Fruit fly (Drosophila melanogaster) whole organism, embryonic: ENCODE data around the gene CG5835.
A peak's percentile ranks its signal among the peaks of the same experiment; 100 is the strongest.

Experiments used
- Adf1 ChIP-seq: fragments of 200-800 bp; sonication (Bioruptor generic); IDR thresholded peaks from 2 replicates; pipeline ENCODE4 v1.3.6; 2022; ENCODE audit warnings: missing biosample characterization, missing genetic modification characterization
- Bdp1 ChIP-seq: fragments of 200-800 bp; sonication (Bioruptor generic); optimal IDR thresholded peaks from 3 replicates; lab custom pipeline; 2016; ENCODE audit warnings: missing biosample characterization, missing genetic modification characterization
- CG10274 ChIP-seq: fragments of 200-800 bp; sonication (Bioruptor generic); optimal IDR thresholded peaks from 3 replicates; lab custom pipeline; 2017; ENCODE audit warnings: missing biosample characterization, mild to moderate bottlenecking, missing genetic modification characterization
- CG10543 ChIP-seq: fragments of 200-800 bp; sonication (Bioruptor generic); optimal IDR thresholded peaks from 3 replicates; lab custom pipeline; 2017; ENCODE audit warnings: missing biosample characterization, mild to moderate bottlenecking, missing genetic modification characterization, moderate library complexity
- CG10565 ChIP-seq: fragments of 200-800 bp; sonication (Bioruptor generic); optimal IDR thresholded peaks from 3 replicates; lab custom pipeline; 2016; ENCODE audit warnings: missing biosample characterization, mild to moderate bottlenecking, missing genetic modification characterization
- CG11456 ChIP-seq: fragments of 200-800 bp; sonication (Bioruptor generic); IDR thresholded peaks from 3 replicates; pipeline ENCODE4 v1.3.6; 2022; ENCODE audit warnings: missing biosample characterization, missing genetic modification characterization
- CG12104 ChIP-seq: fragments of 200-800 bp; sonication (Bioruptor generic); optimal IDR thresholded peaks from 3 replicates; lab custom pipeline; 2016; ENCODE audit warnings: missing biosample characterization, missing genetic modification characterization
- CG12219 ChIP-seq: fragments of 200-800 bp; sonication (Bioruptor generic); optimal IDR thresholded peaks from 3 replicates; lab custom pipeline; 2018; ENCODE audit warnings: missing biosample characterization, mild to moderate bottlenecking, missing genetic modification characterization
- CG13287 ChIP-seq: fragments of 200-800 bp; sonication (Bioruptor generic); IDR thresholded peaks from 2 replicates; pipeline ENCODE4 v1.3.6; 2022; ENCODE audit warnings: missing biosample characterization, missing genetic modification characterization; ENCODE audit not compliant: partially characterized antibody
- CG15696 ChIP-seq: fragments of 200-800 bp; sonication (Bioruptor generic); optimal IDR thresholded peaks from 2 replicates; lab custom pipeline; 2019; ENCODE audit warnings: missing biosample characterization, mild to moderate bottlenecking, missing genetic modification characterization, moderate library complexity
- CG16813 ChIP-seq: fragments of 200-800 bp; sonication (Bioruptor generic); IDR thresholded peaks from 3 replicates; pipeline ENCODE4 v1.3.6; 2022; ENCODE audit warnings: missing biosample characterization, missing genetic modification characterization; ENCODE audit not compliant: partially characterized antibody
- CG17802 ChIP-seq: fragments of 200-800 bp; sonication (Bioruptor generic); optimal IDR thresholded peaks from 2 replicates; lab custom pipeline; 2018; ENCODE audit warnings: missing biosample characterization, mild to moderate bottlenecking, missing genetic modification characterization, moderate library complexity
- CG18011 ChIP-seq: fragments of 200-800 bp; sonication (Bioruptor generic); optimal IDR thresholded peaks from 2 replicates; lab custom pipeline; 2017; ENCODE audit warnings: missing biosample characterization, missing genetic modification characterization, mild to moderate bottlenecking, moderate library complexity, missing genotype
- CG18599 ChIP-seq: fragments of 200-800 bp; sonication (Bioruptor generic); optimal IDR thresholded peaks from 3 replicates; lab custom pipeline; 2017; ENCODE audit warnings: missing biosample characterization, missing genetic modification characterization, mild to moderate bottlenecking, moderate library complexity, missing genetic modification reagents
- CG2116 ChIP-seq: fragments of 200-800 bp; sonication (Bioruptor generic); optimal IDR thresholded peaks from 3 replicates; lab custom pipeline; 2018; ENCODE audit warnings: missing biosample characterization, mild to moderate bottlenecking, missing genetic modification characterization
- CG6254 ChIP-seq: fragments of 200-800 bp; sonication (Bioruptor generic); optimal IDR thresholded peaks from 3 replicates; lab custom pipeline; 2017; ENCODE audit warnings: mild to moderate bottlenecking, missing biosample characterization, missing genetic modification reagents, missing genetic modification characterization
- CG7745 ChIP-seq: fragments of 200-800 bp; sonication (Bioruptor generic); optimal IDR thresholded peaks from 2 replicates; lab custom pipeline; 2018; ENCODE audit warnings: missing biosample characterization, mild to moderate bottlenecking, missing genetic modification characterization, moderate library complexity
- CG7928 ChIP-seq: fragments of 200-800 bp; sonication (Bioruptor generic); optimal IDR thresholded peaks from 2 replicates; lab custom pipeline; 2017; ENCODE audit warnings: missing biosample characterization, mild to moderate bottlenecking, missing genetic modification characterization
- CG8478 ChIP-seq: fragments of >200 bp; optimal IDR thresholded peaks from 2 replicates; lab custom pipeline; 2018
- CTCF ChIP-seq: fragments of 200-800 bp; sonication (Bioruptor generic); optimal IDR thresholded peaks from 2 replicates; lab custom pipeline; 2017; ENCODE audit warnings: missing biosample characterization, mild to moderate bottlenecking, missing genetic modification characterization, moderate library complexity
- Dip3 ChIP-seq: fragments of 200-800 bp; sonication (Bioruptor generic); optimal IDR thresholded peaks from 3 replicates; lab custom pipeline; 2016; ENCODE audit warnings: missing biosample characterization, missing genetic modification characterization
- Doc2 ChIP-seq: fragments of 200-800 bp; sonication (Bioruptor generic); IDR thresholded peaks from 2 replicates; pipeline ENCODE4 v1.3.6; 2022; ENCODE audit warnings: missing biosample characterization, missing genetic modification characterization
- Gug ChIP-seq: fragments of 200-800 bp; sonication (Bioruptor generic); IDR thresholded peaks from 4 replicates; pipeline ENCODE4 v1.3.6; 2022; ENCODE audit warnings: missing biosample characterization, missing genetic modification characterization
- Hmx ChIP-seq: fragments of 200-800 bp; sonication (Bioruptor generic); optimal IDR thresholded peaks from 2 replicates; lab custom pipeline; 2016; ENCODE audit warnings: missing biosample characterization, missing genetic modification characterization
- Kr ChIP-seq: fragments of 200-800 bp; sonication (Bioruptor generic); optimal IDR thresholded peaks from 2 replicates; lab custom pipeline; 2017; ENCODE audit warnings: missing biosample characterization, mild to moderate bottlenecking, missing genetic modification characterization
- Lhr ChIP-seq: fragments of 200-800 bp; sonication (Bioruptor generic); optimal IDR thresholded peaks from 3 replicates; lab custom pipeline; 2017; ENCODE audit warnings: mild to moderate bottlenecking, missing biosample characterization, missing genetic modification reagents, missing genetic modification characterization
- MTF-1 ChIP-seq: fragments of 200-800 bp; sonication (Bioruptor generic); optimal IDR thresholded peaks from 2 replicates; lab custom pipeline; 2018; ENCODE audit warnings: missing biosample characterization, mild to moderate bottlenecking, missing genetic modification characterization, borderline replicate concordance
- Mad ChIP-seq: fragments of 200-800 bp; sonication (Bioruptor generic); optimal IDR thresholded peaks from 2 replicates; lab custom pipeline; 2016; ENCODE audit warnings: missing biosample characterization, missing genetic modification characterization
- Max ChIP-seq: fragments of 200-800 bp; sonication (Bioruptor generic); optimal IDR thresholded peaks from 2 replicates; lab custom pipeline; 2016; ENCODE audit warnings: missing biosample characterization, mild to moderate bottlenecking, missing genetic modification characterization
- Meics ChIP-seq: fragments of 200-800 bp; sonication (Bioruptor generic); optimal IDR thresholded peaks from 2 replicates; lab custom pipeline; 2017; ENCODE audit warnings: missing biosample characterization, mild to moderate bottlenecking, missing genetic modification characterization
- Oli ChIP-seq: fragments of 200-800 bp; sonication (Bioruptor generic); optimal IDR thresholded peaks from 2 replicates; lab custom pipeline; 2018; ENCODE audit warnings: missing biosample characterization, mild to moderate bottlenecking, missing genetic modification characterization, moderate library complexity
- Stat92E ChIP-seq, 3 experiments: fragments of >200 bp in 2 of 3; fragments of 200-800 bp in 1 of 3; sonication (Bioruptor generic) in 1 of 3; optimal IDR thresholded peaks; 2 replicates each; lab custom pipeline; 2017 to 2019; ENCODE audit warnings: missing biosample characterization in 3 of 3, missing genetic modification characterization in 3 of 3, mild to moderate bottlenecking in 1 of 3, moderate library complexity in 1 of 3
- ac ChIP-seq: fragments of 200-800 bp; sonication (Bioruptor generic); optimal IDR thresholded peaks from 3 replicates; lab custom pipeline; 2017; ENCODE audit warnings: missing biosample characterization, mild to moderate bottlenecking, missing genetic modification characterization
- aop ChIP-seq: fragments of 200-800 bp; sonication (Bioruptor generic); IDR thresholded peaks from 2 replicates; pipeline ENCODE4 v1.3.6; 2022; ENCODE audit warnings: missing biosample characterization, missing genetic modification characterization
- cato ChIP-seq: fragments of 200-800 bp; sonication (Bioruptor generic); optimal IDR thresholded peaks from 2 replicates; lab custom pipeline; 2016; ENCODE audit warnings: missing biosample characterization, missing genetic modification characterization, borderline replicate concordance
- dimm ChIP-seq: fragments of 200-800 bp; sonication (Bioruptor generic); IDR thresholded peaks from 2 replicates; pipeline ENCODE4 v1.3.6; 2022; ENCODE audit warnings: missing biosample characterization, missing genetic modification characterization
- ftz-f1 ChIP-seq: fragments of 200-800 bp; sonication (Bioruptor generic); optimal IDR thresholded peaks from 2 replicates; lab custom pipeline; 2016; ENCODE audit warnings: missing biosample characterization, missing genetic modification characterization
- gce ChIP-seq: fragments of 200-800 bp; sonication (Bioruptor generic); IDR thresholded peaks from 3 replicates; pipeline ENCODE4 v1.3.6; 2022; ENCODE audit warnings: missing biosample characterization, missing genetic modification characterization
- her ChIP-seq: fragments of 200-800 bp; sonication (Bioruptor generic); optimal IDR thresholded peaks from 2 replicates; lab custom pipeline; 2016; ENCODE audit warnings: missing biosample characterization, missing genetic modification characterization
- jigr1 ChIP-seq: fragments of 200-800 bp; sonication (Bioruptor generic); IDR thresholded peaks from 3 replicates; pipeline ENCODE4 v1.3.6; 2022; ENCODE audit warnings: missing biosample characterization, missing genetic modification characterization
- lmd ChIP-seq: fragments of 200-800 bp; sonication (Bioruptor generic); IDR thresholded peaks from 2 replicates; pipeline ENCODE4 v1.3.6; 2022; ENCODE audit warnings: missing biosample characterization, missing genetic modification characterization
- lov ChIP-seq, 2 experiments: fragments of 200-800 bp in 1 of 2; fragments of >200 bp in 1 of 2; sonication (Bioruptor generic) in 1 of 2; IDR thresholded peaks in 1 of 2; optimal IDR thresholded peaks in 1 of 2; 2 replicates in 1 of 2; 3 replicates in 1 of 2; pipeline versions ENCODE4 v1.3.6 to Lab custom; 2017 to 2022; ENCODE audit warnings: missing biosample characterization in 1 of 2, missing genetic modification characterization in 1 of 2
- luna ChIP-seq: fragments of 200-800 bp; sonication (Bioruptor generic); optimal IDR thresholded peaks from 2 replicates; lab custom pipeline; 2016; ENCODE audit warnings: missing biosample characterization, missing genetic modification characterization
- p53 ChIP-seq: fragments of 200-800 bp; sonication (Bioruptor generic); optimal IDR thresholded peaks from 2 replicates; lab custom pipeline; 2016; ENCODE audit warnings: missing biosample characterization, missing genetic modification characterization
- pzg ChIP-seq: fragments of 200-800 bp; sonication (Bioruptor generic); optimal IDR thresholded peaks from 3 replicates; lab custom pipeline; 2018; ENCODE audit warnings: missing biosample characterization, mild to moderate bottlenecking, missing genetic modification characterization, moderate library complexity
- sens ChIP-seq: fragments of 200-800 bp; sonication (Bioruptor generic); peaks from one replicate; lab custom pipeline; 2016; ENCODE audit warnings: missing biosample characterization, missing genetic modification characterization
- stc ChIP-seq: fragments of 200-800 bp; sonication (Bioruptor generic); IDR thresholded peaks from 2 replicates; pipeline ENCODE4 v1.3.6; 2022; ENCODE audit warnings: missing biosample characterization, missing genetic modification characterization
- sug ChIP-seq: fragments of 200-800 bp; optimal IDR thresholded peaks from 2 replicates; lab custom pipeline; 2019; ENCODE audit warnings: missing biosample characterization, mild to moderate bottlenecking, missing genetic modification characterization, moderate library complexity
- trem ChIP-seq: fragments of 200-800 bp; optimal IDR thresholded peaks from 3 replicates; lab custom pipeline; 2019; ENCODE audit warnings: missing biosample characterization, mild to moderate bottlenecking, missing genetic modification characterization, moderate library complexity

Gene CG5835

DNA sequence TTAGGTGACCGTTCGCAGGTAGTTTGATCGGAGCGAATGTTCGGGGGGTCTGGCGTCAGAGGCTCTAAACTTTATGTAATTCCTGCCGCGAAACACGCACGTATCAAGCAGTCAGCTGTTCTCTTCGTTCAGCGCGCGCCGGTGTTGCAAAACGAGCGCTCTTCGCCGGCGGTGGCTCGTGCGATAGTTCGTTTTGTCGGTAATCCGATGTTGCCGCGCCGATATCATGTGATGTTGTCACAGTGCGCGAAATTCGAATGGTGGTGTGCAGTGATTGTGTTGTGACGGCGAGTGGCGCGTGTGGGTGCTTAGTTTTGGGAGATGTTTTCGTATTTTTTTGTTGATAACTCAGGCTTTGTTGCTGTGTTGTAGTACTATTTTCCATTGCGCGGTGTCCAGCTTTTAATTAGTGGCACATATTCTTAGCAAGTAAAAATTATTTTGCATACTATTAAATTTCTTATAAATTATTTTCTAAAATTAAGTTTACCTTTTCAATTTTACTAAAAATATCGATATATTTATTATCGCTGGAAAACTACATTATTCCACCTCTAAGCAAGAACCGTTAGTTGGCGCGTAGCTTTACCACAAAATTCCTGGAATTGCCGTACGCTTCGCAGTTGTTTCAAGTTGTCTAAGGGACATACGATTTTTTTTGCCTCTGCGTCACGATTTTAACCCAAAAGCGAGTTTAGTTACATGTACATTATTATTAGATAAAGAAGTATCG lies 3.4 kb upstream of the CG5835 start, which contains the start of gene nanos (continued):
- TF ChIP-seq stc (GFP tag; lab: Robert Waterston, UW) (0 out of 2 replicates have a peak, but pooled peaks have one; percentile 12), luna (GFP tag; lab: Kevin White, UChicago) (peak; percentile 55), CG16813 (GFP tag; lab: Robert Waterston, UW) (peak; percentile 99), pzg (GFP tag; lab: Kevin White, UChicago) (peak; percentile 99), MTF-1 (GFP tag; lab: Kevin White, UChicago) (peak; percentile 32), CG18011 (peak; percentile 67), Oli (tag; lab: Kevin White, UChicago) (peak; percentile 13), ac (GFP tag; lab: Kevin White, UChicago) (no peak), CTCF (GFP tag; lab: Kevin White, UChicago) (peak; percentile 51), trem (tag; lab: Kevin White, UChicago) (peak; percentile 52), CG10274 (GFP tag; lab: Kevin White, UChicago) (no peak), CG2116 (GFP tag; lab: Kevin White, UChicago) (peak; percentile 88), lmd (GFP tag; lab: Robert Waterston, UW) (peak; percentile 67), CG15696 (tag; lab: Kevin White, UChicago) (no peak), Kr (GFP tag; lab: Kevin White, UChicago) (no peak), CG18599 (GFP tag; lab: Kevin White, UChicago) (peak; percentile 56), her (GFP tag; lab: Kevin White, UChicago) (peak; percentile 83), dimm (GFP tag; lab: Robert Waterston, UW) (no peak), sug (tag; lab: Kevin White, UChicago) (peak; percentile 97), cato (GFP tag; lab: Kevin White, UChicago) (peak; percentile 3), ftz-f1 (peak; percentile 62), CG10565 (GFP tag; lab: Kevin White, UChicago) (no peak), Mad (GFP tag; lab: Kevin White, UChicago) (peak; percentile 85), lov (optimal IDR thresholded peaks at IDR 0.05; lab: Kevin White, UChicago) (no peak), lov (GFP tag; IDR thresholded peaks at IDR 0.05; lab: Robert Waterston, UW) (0 out of 3 replicates have a peak, but pooled peaks have one; percentile 53), Doc2 (GFP tag; lab: Robert Waterston, UW) (no peak), sens (GFP tag; lab: Kevin White, UChicago) (peak; percentile 71), jigr1 (GFP tag; lab: Robert Waterston, UW) (no peak), Gug (peak; percentile 81; the same call in 2 of the 4 replicates), Max (peak; percentile 57), Lhr (GFP tag; lab: Kevin White, UChicago) (peak; percentile 56), p53 (GFP tag; lab: Kevin White, UChicago) (peak; percentile 51), Meics (GFP tag; lab: Kevin White, UChicago) (peak; percentile 49), Bdp1 (GFP tag; lab: Kevin White, UChicago) (peak; percentile 50), CG12219 (GFP tag; lab: Kevin White, UChicago) (no peak), CG6254 (GFP tag; lab: Kevin White, UChicago) (no peak), Adf1 (peak; percentile 59), Stat92E (GFP tag; optimal IDR thresholded peaks at IDR 0.05; lab: Kevin White, UChicago) (no peak), CG11456 (GFP tag; lab: Robert Waterston, UW) (peak; percentile 89), CG12104 (GFP tag; lab: Kevin White, UChicago) (peak; percentile 53), CG17802 (tag; lab: Kevin White, UChicago) (peak; percentile 49), CG8478 (lab: Kevin White, UChicago) (peak; percentile 36), CG7745 (no peak), CG13287 (peak; percentile 99), Hmx (GFP tag; lab: Kevin White, UChicago) (no peak), aop (GFP tag; lab: Robert Waterston, UW) (no peak), Dip3 (GFP tag; lab: Kevin White, UChicago) (peak; percentile 80), CG7928 (GFP tag; lab: Kevin White, UChicago) (peak; percentile 45), gce (GFP tag; lab: Robert Waterston, UW) (no peak), CG10543 (GFP tag; lab: Kevin White, UChicago) (peak; percentile 67)
